Fruit fly (Drosophila melanogaster) whole organism, larva: ENCODE measurements around the gene cher.
A peak's percentile ranks its signal among the peaks of the same experiment; 100 is the strongest.

Experiments
- noc ChIP-seq: fragments of 200-800 bp; sonication (Bioruptor generic); optimal IDR thresholded peaks from 3 replicates; lab custom pipeline; 2019; ENCODE audit warnings: missing biosample characterization, mild to moderate bottlenecking, missing genetic modification characterization, moderate library complexity

cher gene

DNA sequence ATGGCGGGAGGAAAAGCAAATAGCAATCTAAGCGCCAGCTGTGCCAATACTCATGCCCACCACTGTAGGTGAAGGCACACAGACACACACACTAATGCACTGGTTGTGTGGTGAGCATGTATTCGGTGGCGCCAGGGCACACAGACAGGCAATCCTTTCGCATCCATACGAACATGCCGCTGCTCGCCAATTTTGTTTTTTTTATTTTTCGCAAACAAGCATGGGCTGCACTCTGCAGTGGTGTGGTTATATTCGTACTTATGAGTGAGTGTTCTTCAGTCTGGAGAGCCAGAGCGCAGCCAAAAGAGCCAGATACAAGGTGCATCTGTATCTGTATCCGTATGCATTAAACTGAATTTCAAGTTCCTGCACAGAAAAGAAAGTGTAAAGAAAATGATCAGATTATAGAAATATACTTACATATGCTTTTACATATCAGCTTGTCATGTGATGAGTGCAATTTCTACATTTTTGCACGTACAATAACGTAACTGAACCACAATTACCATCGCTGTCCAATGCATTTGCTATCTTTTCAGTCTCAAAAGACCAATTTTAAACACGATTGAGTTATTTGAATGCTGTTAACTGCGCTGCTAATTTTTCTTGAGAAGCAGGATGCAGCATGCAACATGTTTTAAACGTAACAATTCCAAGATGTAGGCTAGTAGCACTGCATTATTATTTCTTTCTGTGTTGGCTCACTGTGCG, 65.9 kb downstream of the cher start:
- no peak for TF ChIP-seq noc

DNA sequence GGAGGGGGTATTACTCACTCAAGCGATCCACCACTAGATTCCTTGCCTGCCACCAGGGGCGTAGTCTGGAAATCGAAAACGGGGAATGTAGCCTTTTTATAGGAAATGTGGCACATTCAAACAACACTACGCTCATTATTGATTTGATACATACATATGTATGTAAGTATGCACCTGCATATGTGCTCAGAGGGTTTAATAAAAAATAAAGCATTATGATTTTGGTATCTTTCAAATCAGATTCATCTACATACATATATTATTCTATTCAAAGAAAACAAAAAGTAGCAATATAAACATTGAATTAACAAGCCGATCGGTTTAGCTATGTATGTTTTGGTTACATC, 68.3 kb downstream of the cher start:
- no peak for TF ChIP-seq noc

DNA sequence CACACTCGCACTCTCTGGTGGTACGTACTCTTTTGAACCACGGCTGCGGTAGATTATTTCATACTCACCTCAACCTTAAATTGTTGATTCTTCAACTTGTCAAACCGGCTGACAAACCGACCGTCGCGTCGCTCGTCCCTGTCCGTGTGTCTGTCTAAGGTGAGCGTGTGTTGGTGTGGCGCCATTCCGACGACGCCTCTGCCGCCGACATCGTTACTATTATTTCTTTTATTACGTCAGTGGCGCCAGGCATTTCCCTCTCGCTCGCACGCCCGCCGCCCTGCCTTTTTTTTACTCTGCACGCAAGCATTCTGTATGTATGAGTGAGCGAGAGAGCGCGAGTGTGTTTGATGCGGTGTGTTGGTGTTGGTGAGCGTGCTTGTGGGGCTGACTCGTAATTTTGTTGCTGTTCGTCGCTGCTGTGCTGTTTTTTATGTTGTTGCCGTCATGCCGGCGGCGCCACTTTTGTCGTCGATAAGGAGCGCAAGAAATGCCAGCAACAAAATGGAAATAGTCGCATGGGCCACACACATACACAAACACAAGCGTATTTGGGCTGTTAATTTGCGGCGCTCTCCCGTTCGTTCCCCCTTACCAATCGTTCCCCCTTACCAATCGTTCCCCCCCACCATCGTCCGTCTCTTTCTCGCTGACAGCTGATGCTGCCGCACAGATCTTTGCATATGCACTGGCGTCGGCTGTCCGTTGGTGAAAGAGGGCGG, 68.8 kb downstream of the cher start:
- TF ChIP-seq noc, result peak; percentile 88

DNA sequence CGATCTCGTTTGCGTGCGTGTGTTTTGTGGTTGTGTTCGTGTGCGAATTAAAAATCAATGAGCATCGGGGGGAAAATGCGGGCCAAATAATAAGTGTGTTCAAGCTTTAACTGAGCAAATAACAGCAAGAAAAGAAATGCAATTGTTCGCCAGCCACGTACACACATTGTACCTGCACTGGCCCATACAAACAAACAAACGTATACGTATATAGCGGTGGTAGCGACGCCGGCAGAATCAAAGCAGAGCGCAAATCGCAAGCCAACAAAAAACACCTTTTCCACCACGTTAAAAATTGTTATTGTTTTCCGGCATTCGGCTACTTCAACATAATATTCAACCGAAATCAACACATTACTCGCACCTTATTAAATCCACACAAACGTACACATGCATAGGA, 70.7 kb downstream of the cher start:
- no peak for TF ChIP-seq noc

DNA sequence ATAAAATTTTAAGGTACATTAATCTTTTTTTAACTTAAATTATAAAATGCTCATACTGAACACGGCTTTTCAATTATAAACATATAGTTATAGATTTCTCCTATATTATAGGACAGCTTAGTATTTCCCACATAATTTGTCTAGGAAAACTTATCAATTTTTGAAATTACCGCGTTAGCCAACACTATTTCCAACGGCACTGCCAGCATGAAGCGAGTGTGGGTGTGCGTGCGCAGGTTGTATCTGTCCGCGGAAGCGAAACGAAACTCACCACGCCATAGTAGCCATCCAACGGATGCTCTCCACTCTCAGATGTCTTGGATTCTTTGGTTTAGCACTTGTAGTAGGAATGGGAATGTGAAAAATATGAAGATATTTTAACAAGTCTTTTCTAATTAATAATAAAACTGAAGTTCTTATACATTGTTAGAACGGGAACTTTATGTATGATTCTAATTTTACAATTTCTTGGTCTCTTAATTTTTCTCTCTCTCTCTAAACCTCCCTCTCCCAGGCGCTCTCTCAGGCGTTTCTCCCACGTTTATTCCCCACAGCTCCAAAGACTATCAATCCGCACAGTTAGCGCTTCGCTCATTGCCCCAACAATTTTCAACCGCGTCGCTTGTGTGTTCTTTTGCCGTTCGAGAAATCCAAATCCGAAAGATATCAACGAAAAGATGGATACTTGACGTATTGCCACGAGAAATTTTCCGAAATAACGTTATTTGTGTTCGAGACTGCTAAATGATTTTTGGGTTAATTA, 71.6 kb downstream of the cher start, which contains the start of gene Dad:
Gene Dad, plus strand, starts transcription at position 593 of the 763 bp plus-strand sequence.
- TF ChIP-seq noc, result peak; percentile 7

DNA sequence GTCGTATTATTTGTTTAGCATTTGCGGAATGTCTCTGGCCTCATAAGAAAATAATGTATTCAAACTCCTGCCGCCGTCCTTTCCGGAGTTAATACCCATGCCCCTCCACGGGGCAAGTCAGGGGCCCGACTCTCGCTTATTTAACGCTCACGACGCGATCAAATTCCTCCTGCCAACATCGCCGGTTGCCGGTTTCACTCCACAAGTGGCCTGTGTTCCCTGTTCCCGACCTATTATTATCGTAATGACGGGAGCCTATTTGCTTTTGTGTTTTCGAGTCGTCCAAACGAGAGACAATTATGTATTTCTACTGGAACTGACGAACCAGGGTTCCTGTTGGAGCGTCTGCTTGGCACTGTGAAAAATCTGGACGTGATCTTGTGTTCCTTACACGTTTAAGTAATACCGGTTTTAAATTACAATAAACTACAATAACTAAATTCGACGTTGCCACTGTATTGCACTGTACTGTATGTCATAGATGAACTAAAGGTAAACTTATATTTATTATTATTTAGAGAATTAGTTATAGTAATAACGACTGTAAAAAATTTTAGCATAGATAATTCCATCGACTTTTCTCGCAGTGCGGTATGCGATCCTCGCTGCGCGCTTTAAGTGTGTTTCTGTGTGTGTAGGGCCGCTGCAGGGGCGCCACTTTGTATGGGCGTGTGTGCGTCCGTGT, 72.6 kb downstream of the cher start:
- no peak for TF ChIP-seq noc

DNA sequence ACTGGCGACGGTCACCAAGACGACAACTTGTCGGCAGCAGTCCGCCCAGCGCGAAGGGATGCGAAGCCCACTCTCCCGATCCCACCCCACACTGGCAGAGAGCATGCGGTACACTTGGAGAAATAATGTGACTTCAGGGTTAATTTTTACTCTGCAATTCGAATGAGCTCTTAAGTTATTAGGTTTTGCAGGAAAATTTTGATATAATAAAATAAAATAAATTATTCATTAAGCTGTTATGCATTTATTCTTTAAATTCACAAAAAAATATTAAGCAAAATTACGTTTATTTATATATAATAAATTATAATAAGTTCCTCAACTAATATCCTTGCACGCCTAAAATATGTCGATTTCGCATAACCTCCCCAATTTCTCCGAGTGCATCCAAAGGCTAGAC, 76.3 kb downstream of the cher start:
- TF ChIP-seq noc, result no peak

DNA sequence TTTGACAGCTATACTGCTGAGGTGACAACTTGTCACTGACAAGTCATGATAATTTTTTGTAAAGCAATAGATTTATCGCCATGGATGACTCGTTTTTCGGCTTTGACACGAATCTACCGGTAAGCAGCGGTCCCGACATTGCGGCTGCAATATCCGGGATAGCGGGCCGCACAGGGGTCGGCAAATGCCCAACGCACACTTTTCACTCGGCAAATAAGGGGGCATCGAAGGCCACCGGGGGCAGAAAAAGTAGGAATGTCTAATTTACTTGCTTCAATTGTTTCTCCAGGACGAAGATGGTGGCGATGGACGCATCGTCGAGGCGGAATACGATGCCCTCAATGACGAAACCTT, 81.6 kb downstream of the cher start:
- no peak for TF ChIP-seq noc

DNA sequence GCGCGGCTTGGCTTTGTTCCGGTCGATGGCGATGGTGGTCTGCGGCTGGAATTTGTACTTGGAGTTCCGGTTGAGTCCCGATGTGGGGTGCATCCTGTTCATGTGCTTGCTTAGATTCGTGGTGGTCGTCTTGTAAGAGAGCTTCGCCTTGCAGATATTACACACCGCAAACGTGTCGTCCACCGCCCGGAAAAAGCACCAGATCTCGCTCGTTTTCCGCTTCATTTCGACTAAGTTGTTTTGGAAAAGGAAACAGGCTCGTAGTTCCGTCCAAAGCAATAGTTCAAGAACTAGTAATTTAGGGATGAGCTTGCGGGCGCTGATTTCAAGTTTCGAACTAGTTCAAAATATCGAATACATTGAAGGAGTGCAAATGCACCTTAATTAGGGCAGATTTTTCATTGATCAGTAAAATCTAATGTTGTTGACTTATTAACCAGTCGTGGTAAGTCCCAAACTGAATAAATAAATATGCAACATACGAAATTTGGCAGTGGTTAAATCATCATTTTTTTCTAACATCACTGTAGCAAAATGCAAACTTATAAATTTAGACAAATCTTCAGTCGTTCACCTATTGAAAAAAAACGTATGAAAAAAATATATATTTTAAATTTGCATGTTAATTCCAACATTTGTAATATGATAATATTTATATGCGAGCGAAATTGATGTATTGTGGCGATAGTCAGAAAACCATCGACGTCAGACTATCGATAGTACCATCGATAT, 82.2 kb downstream of the cher start, which contains the start of the genes bdwf and Patr-1:
Gene bdwf, minus strand, starts transcription at position 299 of the 732 bp plus-strand sequence.
Gene Patr-1, plus strand, starts transcription at position 727 of the 732 bp plus-strand sequence.
- TF ChIP-seq noc, result no peak
